Worm (Caenorhabditis elegans) whole organism, L2 larva: Measurements from ENCODE around the gene spp-2.

Source experiments
- F13H6.1 ChIP-seq: sonication (generic microtip); optimal IDR thresholded peaks from 2 replicates; lab custom pipeline; 2016; ENCODE audit warnings: missing genetic modification characterization, missing compliant biosample characterization
- dmd-4 ChIP-seq: sonication (generic microtip); optimal IDR thresholded peaks from 2 replicates; lab custom pipeline; 2017; ENCODE audit warnings: missing biosample characterization, missing genetic modification characterization
- nhr-10 ChIP-seq: sonication (generic microtip); optimal IDR thresholded peaks from 2 replicates; lab custom pipeline; 2017; ENCODE audit warnings: missing biosample characterization, missing genetic modification characterization
- nhr-129 ChIP-seq: fragments of 150-350 bp; optimal IDR thresholded peaks from 2 replicates; lab custom pipeline; 2014; ENCODE audit warnings: missing biosample characterization, missing genetic modification characterization
- nhr-21 ChIP-seq: fragments of 150-350 bp; optimal IDR thresholded peaks from 2 replicates; lab custom pipeline; 2014; ENCODE audit warnings: missing biosample characterization, missing genetic modification characterization
- peb-1 ChIP-seq: fragments of 150-350 bp; optimal IDR thresholded peaks from 2 replicates; lab custom pipeline; 2014; ENCODE audit warnings: missing biosample characterization, missing genetic modification characterization
- sma-9 ChIP-seq, 2 experiments: fragments of 150-350 bp in 1 of 2; sonication (generic microtip) in 1 of 2; optimal IDR thresholded peaks; 2 replicates each; lab custom pipeline; 2014 to 2016; ENCODE audit warnings: missing genetic modification characterization in 2 of 2, mild to moderate bottlenecking in 1 of 2, missing biosample characterization in 1 of 2, missing compliant biosample characterization in 1 of 2, missing genetic modification reagents in 1 of 2, moderate library complexity in 1 of 2
- unc-39 ChIP-seq: fragments of 150-350 bp; optimal IDR thresholded peaks from 2 replicates; lab custom pipeline; 2014; ENCODE audit warnings: missing biosample characterization, missing genetic modification characterization
- unc-55 ChIP-seq: fragments of 150-350 bp; sonication (generic microtip); optimal IDR thresholded peaks from 3 replicates; lab custom pipeline; 2014; ENCODE audit warnings: missing biosample characterization, missing genetic modification reagents, missing genetic modification characterization
- ztf-1 ChIP-seq: fragments of 200-800 bp; sonication (Bioruptor generic); conservative IDR thresholded peaks from 2 replicates; pipeline ENCODE4 v1.3.6; 2022; ENCODE audit warnings: missing genetic modification characterization, missing compliant biosample characterization

Gene spp-2

ce11 chrX:7269379-7269778 is 47.2 kb downstream of the spp-2 start, which contains the start of gene grd-7:
Gene grd-7 (minus strand): TSS chrX:7269479.
- TF ChIP-seq sma-9 (GFP tag; optimal IDR thresholded peaks at IDR 0.05; lab: Kevin White, UChicago) (no peak), sma-9 (tag; optimal IDR thresholded peaks at IDR 0.05; lab: Kevin White, UChicago) (no peak), nhr-129 (tag; lab: Kevin White, UChicago) (no peak), nhr-10 (tag; lab: Kevin White, UChicago) (no peak), unc-39 (tag; lab: Kevin White, UChicago) (no peak), ztf-1 (no peak)

ce11 chrX:7268965-7269364 is 47.7 kb downstream of the spp-2 start:
- TF ChIP-seq peb-1 (tag; lab: Kevin White, UChicago), result no peak
- TF ChIP-seq unc-55 (GFP tag; lab: Kevin White, UChicago), result no peak
- no peak for TF ChIP-seq nhr-21
- no peak for TF ChIP-seq F13H6.1 (tag; lab: Kevin White, UChicago)
- TF ChIP-seq dmd-4 (tag; lab: Kevin White, UChicago), result no peak
